Worm (Caenorhabditis elegans) whole organism, early embryonic: ENCODE results near the gene C17C3.15.

Experiments
- ama-1 ChIP-seq: fragments of 150-350 bp; optimal IDR thresholded peaks from 2 replicates; lab custom pipeline; 2014
- scrt-1 ChIP-seq: fragments of 200-800 bp; sonication (Bioruptor generic); IDR thresholded peaks from 2 replicates; pipeline ENCODE4 v1.3.6; 2022; ENCODE audit warnings: missing genetic modification characterization, missing compliant biosample characterization

DNA sequence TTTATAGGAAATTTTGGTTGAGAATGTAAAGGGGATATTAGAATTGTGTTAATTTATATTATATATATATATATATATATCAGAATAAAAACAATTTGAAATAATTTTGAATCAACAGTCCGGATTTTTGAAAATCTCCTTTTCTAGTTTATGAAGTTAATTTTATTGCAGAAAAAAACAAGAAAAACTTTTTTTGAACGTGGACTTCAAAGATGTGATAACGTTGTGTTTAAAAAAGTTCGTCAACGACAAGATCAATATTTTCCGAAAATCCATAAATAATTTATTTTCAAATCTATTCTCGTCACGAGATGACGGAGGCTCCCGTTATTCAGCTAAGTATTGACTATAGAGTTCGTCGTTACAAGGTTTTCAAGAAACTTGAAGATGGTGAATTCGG lies 32.9 kb upstream of the C17C3.15 start, which contains the start of gene C17C3.11:
- no peak for TF ChIP-seq scrt-1
- TF ChIP-seq ama-1 (lab: Kevin White, UChicago), result no peak
